Worm (Caenorhabditis elegans): ENCODE results near the gene T20B3.14.

The T20B3.14 gene

ce11 chrV:16831921-16832320 lies 10.8 kb upstream of the T20B3.14 start, which contains the start of gene srh-215:
Gene srh-215, minus strand, starts transcription at chrV:16832021.
- TF ChIP-seq hlh-4 (tag; optimal IDR thresholded peaks at IDR 0.05) (no peak), ets-5 (GFP tag; IDR thresholded peaks at IDR 0.05) (no peak), rnt-1 (tag; optimal IDR thresholded peaks at IDR 0.05) (no peak), nhr-28 (tag; optimal IDR thresholded peaks at IDR 0.05) (no peak), fos-1 (tag; optimal IDR thresholded peaks at IDR 0.05) (no peak), C16A3.4 (tag; optimal IDR thresholded peaks at IDR 0.05) (no peak), lin-14 (GFP tag; optimal IDR thresholded peaks at IDR 0.05) (no peak), blmp-1 (tag; optimal IDR thresholded peaks at IDR 0.05) (no peak), irx-1 (tag; optimal IDR thresholded peaks at IDR 0.05) (no peak), egl-27 (tag; optimal IDR thresholded peaks at IDR 0.05) (no peak), nhr-85 (tag) (no peak), nhr-77 (tag; optimal IDR thresholded peaks at IDR 0.05) (no peak)

ce11 chrV:16831310-16831709 lies 10.2 kb upstream of the T20B3.14 start:
- TF ChIP-seq tlp-1 (tag; optimal IDR thresholded peaks at IDR 0.05) (no peak), swsn-7 (tag; optimal IDR thresholded peaks at IDR 0.05) (no peak), Y116A8C.19 (tag; optimal IDR thresholded peaks at IDR 0.05; ENCODE audit: borderline replicate concordance) (no peak), zag-1 (tag; optimal IDR thresholded peaks at IDR 0.05) (no peak), sox-4 (tag; optimal IDR thresholded peaks at IDR 0.05) (no peak), hpl-2 (GFP tag; optimal IDR thresholded peaks at IDR 0.05) (no peak), dpl-1 (GFP tag; optimal IDR thresholded peaks at IDR 0.05) (no peak), pqm-1 (tag; optimal IDR thresholded peaks at IDR 0.05) (no peak), ets-5 (GFP tag; IDR thresholded peaks at IDR 0.05) (no peak), elt-3 (tag; optimal IDR thresholded peaks at IDR 0.05) (no peak), unc-62 (GFP tag; optimal IDR thresholded peaks at IDR 0.05) (no peak), C16A3.4 (tag; optimal IDR thresholded peaks at IDR 0.05) (no peak), snu-23 (GFP tag; optimal IDR thresholded peaks at IDR 0.05) (no peak), ama-1 (optimal IDR thresholded peaks at IDR 0.05) (no peak), lin-14 (GFP tag; optimal IDR thresholded peaks at IDR 0.05) (no peak), snpc-4 (tag; optimal IDR thresholded peaks at IDR 0.05) (no peak), egl-13 (tag; optimal IDR thresholded peaks at IDR 0.05) (no peak), mab-9 (GFP tag; IDR thresholded peaks at IDR 0.05) (no peak)

- TF ChIP-seq fkh-4 (tag; optimal IDR thresholded peaks at IDR 0.05; ENCODE audit: borderline replicate concordance), result no peak
- no peak for TF ChIP-seq efl-1 (optimal IDR thresholded peaks at IDR 0.05)
- peak in 1 of 2 experiments; percentile 65 for TF ChIP-seq efl-1 (GFP tag; optimal IDR thresholded peaks at IDR 0.05 in 1 of 2)
- TF ChIP-seq unc-62 (GFP tag; optimal IDR thresholded peaks at IDR 0.05), result no peak
- no peak for TF ChIP-seq lin-39 (tag; optimal IDR thresholded peaks at IDR 0.05)
- TF ChIP-seq ceh-88 (GFP tag; IDR thresholded peaks at IDR 0.05), result no peak
- no peak for TF ChIP-seq ceh-8 (GFP tag; optimal IDR thresholded peaks at IDR 0.05)
Observed at ce11 chrV:16829396-16829795, 8.3 kb upstream of the T20B3.14 start, which contains the start of gene srh-214. Gene srh-214, minus strand, starts transcription at chrV:16829755.

- TF ChIP-seq zip-4 (GFP tag; optimal IDR thresholded peaks at IDR 0.05) (no peak), nhr-19 (GFP tag; conservative IDR thresholded peaks at IDR 0.05) (no peak), fkh-10 (GFP tag; optimal IDR thresholded peaks at IDR 0.05) (no peak), pag-3 (tag; optimal IDR thresholded peaks at IDR 0.05; ENCODE audit: borderline replicate concordance, insufficient read depth) (no peak), F16B12.6 (tag; optimal IDR thresholded peaks at IDR 0.05) (no peak), isw-1 (GFP tag; IDR thresholded peaks at IDR 0.05) (no peak), grh-1 (GFP tag; IDR thresholded peaks at IDR 0.05) (no peak), elt-2 (tag; optimal IDR thresholded peaks at IDR 0.05) (no peak), mep-1 (tag; optimal IDR thresholded peaks at IDR 0.05) (no peak), fos-1 (tag; optimal IDR thresholded peaks at IDR 0.05) (no peak), nhr-71 (tag; optimal IDR thresholded peaks at IDR 0.05) (no peak), ceh-8 (GFP tag; optimal IDR thresholded peaks at IDR 0.05) (no peak), vab-15 (tag; optimal IDR thresholded peaks at IDR 0.05) (no peak), unc-62 (GFP tag; optimal IDR thresholded peaks at IDR 0.05) (no peak), nhr-12 (tag; optimal IDR thresholded peaks at IDR 0.05) (no peak), xbp-1 (tag; optimal IDR thresholded peaks at IDR 0.05) (no peak), sptf-1 (tag; optimal IDR thresholded peaks at IDR 0.05) (no peak), dsc-1 (tag; optimal IDR thresholded peaks at IDR 0.05) (no peak)
Observed at ce11 chrV:16827485-16827884, 6.4 kb upstream of the T20B3.14 start, which contains the start of gene srh-216. Gene srh-216, minus strand, starts transcription at chrV:16827585.
